Fruit fly (Drosophila melanogaster) whole organism, embryonic: ENCODE results near the gene Gr64d.

Experiments used
- BEAF-32 ChIP-seq: fragments of 200-800 bp; sonication (Bioruptor generic); optimal IDR thresholded peaks from 3 replicates; lab custom pipeline; 2017; ENCODE audit warnings: missing biosample characterization, missing genetic modification characterization, mild to moderate bottlenecking, moderate library complexity, missing genetic modification reagents
- Bteb2 ChIP-seq: fragments of 200-800 bp; sonication (Bioruptor generic); optimal IDR thresholded peaks from 2 replicates; lab custom pipeline; 2016; ENCODE audit warnings: missing biosample characterization, missing genetic modification characterization
- CG11560 ChIP-seq: fragments of 200-800 bp; sonication (Bioruptor generic); IDR thresholded peaks from 3 replicates; pipeline ENCODE4 v1.3.6; 2022; ENCODE audit warnings: missing biosample characterization, missing genetic modification characterization
- CG11723 ChIP-seq: fragments of 200-800 bp; sonication (Bioruptor generic); optimal IDR thresholded peaks from 2 replicates; lab custom pipeline; 2017; ENCODE audit warnings: missing biosample characterization, mild to moderate bottlenecking, missing genetic modification characterization
- CG12391 ChIP-seq: fragments of 200-800 bp; sonication (Bioruptor generic); optimal IDR thresholded peaks from 3 replicates; lab custom pipeline; 2018; ENCODE audit warnings: missing biosample characterization, mild to moderate bottlenecking, missing genetic modification characterization, moderate library complexity
- CG14050 ChIP-seq: fragments of 200-800 bp; sonication (Bioruptor generic); IDR thresholded peaks from 3 replicates; pipeline ENCODE4 v1.3.6; 2022; ENCODE audit warnings: missing biosample characterization, missing genetic modification characterization
- CG14965 ChIP-seq: fragments of 200-800 bp; sonication (Bioruptor generic); optimal IDR thresholded peaks from 2 replicates; lab custom pipeline; 2016; ENCODE audit warnings: missing biosample characterization, missing genetic modification characterization, borderline replicate concordance
- CG15514 ChIP-seq: fragments of 200-800 bp; sonication (Bioruptor generic); optimal IDR thresholded peaks from 3 replicates; lab custom pipeline; 2017; ENCODE audit warnings: missing biosample characterization, missing genetic modification characterization, mild to moderate bottlenecking, moderate library complexity, missing genetic modification reagents
- CG15601 ChIP-seq: fragments of 200-800 bp; sonication (Bioruptor generic); optimal IDR thresholded peaks from 3 replicates; lab custom pipeline; 2019; ENCODE audit warnings: missing biosample characterization, mild to moderate bottlenecking, missing genetic modification characterization, moderate library complexity
- CG16813 ChIP-seq: fragments of 200-800 bp; sonication (Bioruptor generic); IDR thresholded peaks from 3 replicates; pipeline ENCODE4 v1.3.6; 2022; ENCODE audit warnings: missing biosample characterization, missing genetic modification characterization; ENCODE audit not compliant: partially characterized antibody
- CG17568 ChIP-seq: fragments of 200-800 bp; sonication (Bioruptor generic); optimal IDR thresholded peaks from 2 replicates; lab custom pipeline; 2018; ENCODE audit warnings: missing biosample characterization, mild to moderate bottlenecking, missing genetic modification characterization, moderate library complexity
- CG2129 ChIP-seq: fragments of 200-800 bp; sonication (Bioruptor generic); IDR thresholded peaks from 2 replicates; pipeline ENCODE4 v1.3.6; 2022; ENCODE audit warnings: missing biosample characterization, missing genetic modification characterization; ENCODE audit not compliant: partially characterized antibody
- CG34376 ChIP-seq: fragments of 200-800 bp; sonication (Bioruptor generic); optimal IDR thresholded peaks from 2 replicates; lab custom pipeline; 2018; ENCODE audit warnings: missing biosample characterization, mild to moderate bottlenecking, missing genetic modification characterization
- CG3726 ChIP-seq: fragments of 200-800 bp; sonication (Bioruptor generic); IDR thresholded peaks from 3 replicates; pipeline ENCODE4, ENCODE4 v1.3.6; 2022; ENCODE audit warnings: missing biosample characterization, missing genetic modification characterization
- CG6654 ChIP-seq: fragments of 200-800 bp; sonication (Bioruptor generic); optimal IDR thresholded peaks from 2 replicates; lab custom pipeline; 2017; ENCODE audit warnings: missing biosample characterization, mild to moderate bottlenecking, missing genetic modification characterization
- CG8359 ChIP-seq: fragments of 200-800 bp; sonication (Bioruptor generic); optimal IDR thresholded peaks from 2 replicates; lab custom pipeline; 2017; ENCODE audit warnings: missing biosample characterization, mild to moderate bottlenecking, missing genetic modification characterization, borderline replicate concordance
- CG9817 ChIP-seq: fragments of 200-800 bp; sonication (Bioruptor generic); optimal IDR thresholded peaks from 2 replicates; lab custom pipeline; 2018; ENCODE audit warnings: missing biosample characterization, mild to moderate bottlenecking, missing genetic modification characterization, moderate library complexity
- CHES-1-like ChIP-seq: fragments of 200-800 bp; sonication (Bioruptor generic); optimal IDR thresholded peaks from 2 replicates; lab custom pipeline; 2016; ENCODE audit warnings: missing biosample characterization, missing genetic modification characterization
- Deaf1 ChIP-seq: fragments of 200-800 bp; optimal IDR thresholded peaks from 3 replicates; lab custom pipeline; 2019; ENCODE audit warnings: missing biosample characterization, mild to moderate bottlenecking, missing genetic modification characterization, moderate library complexity
- Ets97D ChIP-seq: fragments of 200-800 bp; sonication (Bioruptor generic); optimal IDR thresholded peaks from 3 replicates; lab custom pipeline; 2016; ENCODE audit warnings: missing biosample characterization, missing genetic modification characterization
- Fer1 ChIP-seq: fragments of 200-800 bp; sonication (Bioruptor generic); optimal IDR thresholded peaks from 2 replicates; lab custom pipeline; 2017; ENCODE audit warnings: missing biosample characterization, mild to moderate bottlenecking, missing genetic modification characterization
- HHEX ChIP-seq: fragments of 200-800 bp; sonication (Bioruptor generic); optimal IDR thresholded peaks from 3 replicates; lab custom pipeline; 2017; ENCODE audit warnings: missing biosample characterization, mild to moderate bottlenecking, missing genetic modification characterization, missing genetic modification reagents
- HLH54F ChIP-seq: fragments of 200-800 bp; sonication (Bioruptor generic); optimal IDR thresholded peaks from 3 replicates; lab custom pipeline; 2016; ENCODE audit warnings: missing biosample characterization, missing genetic modification characterization
- Kr ChIP-seq: fragments of 200-800 bp; sonication (Bioruptor generic); optimal IDR thresholded peaks from 2 replicates; lab custom pipeline; 2017; ENCODE audit warnings: missing biosample characterization, mild to moderate bottlenecking, missing genetic modification characterization
- MTF-1 ChIP-seq: fragments of 200-800 bp; sonication (Bioruptor generic); optimal IDR thresholded peaks from 2 replicates; lab custom pipeline; 2018; ENCODE audit warnings: missing biosample characterization, mild to moderate bottlenecking, missing genetic modification characterization, borderline replicate concordance
- Mad ChIP-seq: fragments of 200-800 bp; sonication (Bioruptor generic); optimal IDR thresholded peaks from 2 replicates; lab custom pipeline; 2016; ENCODE audit warnings: missing biosample characterization, missing genetic modification characterization
- Max ChIP-seq: fragments of 200-800 bp; sonication (Bioruptor generic); optimal IDR thresholded peaks from 2 replicates; lab custom pipeline; 2016; ENCODE audit warnings: missing biosample characterization, mild to moderate bottlenecking, missing genetic modification characterization
- Xrp1 ChIP-seq: fragments of 200-800 bp; sonication (Bioruptor generic); IDR thresholded peaks from 2 replicates; pipeline ENCODE4 v1.3.6; 2022; ENCODE audit warnings: missing biosample characterization, missing genetic modification characterization
- bab2 ChIP-seq: fragments of 200-800 bp; sonication (Bioruptor generic); optimal IDR thresholded peaks from 2 replicates; lab custom pipeline; 2016; ENCODE audit warnings: missing biosample characterization, missing genetic modification characterization
- chinmo ChIP-seq: fragments of 200-800 bp; sonication (Bioruptor generic); IDR thresholded peaks from 4 replicates; pipeline ENCODE4 v1.3.6; 2022; ENCODE audit warnings: missing biosample characterization, missing genetic modification characterization; ENCODE audit not compliant: partially characterized antibody
- ci ChIP-seq: fragments of 200-800 bp; sonication (Bioruptor generic); IDR thresholded peaks from 3 replicates; pipeline ENCODE4 v1.3.6; 2022; ENCODE audit warnings: missing biosample characterization, missing genetic modification characterization
- corto ChIP-seq: fragments of 200-800 bp; sonication (Bioruptor generic); optimal IDR thresholded peaks from 2 replicates; lab custom pipeline; 2016; ENCODE audit warnings: missing biosample characterization, mild to moderate bottlenecking, missing genetic modification characterization, moderate library complexity
- crol ChIP-seq: fragments of 200-800 bp; sonication (Bioruptor generic); IDR thresholded peaks from 2 replicates; pipeline ENCODE4 v1.3.6; 2022; ENCODE audit warnings: missing biosample characterization, missing genetic modification characterization
- danr ChIP-seq: fragments of 200-800 bp; sonication (Bioruptor generic); IDR thresholded peaks from 2 replicates; pipeline ENCODE4 v1.3.6; 2022; ENCODE audit warnings: missing biosample characterization, missing genetic modification characterization
- dmrt99B ChIP-seq: fragments of 200-800 bp; sonication (Bioruptor generic); optimal IDR thresholded peaks from 2 replicates; lab custom pipeline; 2018; ENCODE audit warnings: missing biosample characterization, mild to moderate bottlenecking, missing genetic modification characterization, moderate library complexity
- fd3F ChIP-seq: fragments of 200-800 bp; sonication (Bioruptor generic); optimal IDR thresholded peaks from 2 replicates; lab custom pipeline; 2018; ENCODE audit warnings: missing biosample characterization, mild to moderate bottlenecking, missing genetic modification characterization, moderate library complexity
- insv ChIP-seq, 2 experiments: fragments of 200-800 bp; sonication (Bioruptor generic); optimal IDR thresholded peaks; 3 replicates each; lab custom pipeline; 2016 to 2018; ENCODE audit warnings: missing biosample characterization in 2 of 2, missing genetic modification characterization in 2 of 2
- inv ChIP-seq: fragments of 200-800 bp; sonication (Bioruptor generic); IDR thresholded peaks from 2 replicates; pipeline ENCODE4 v1.3.6; 2022; ENCODE audit warnings: missing biosample characterization, missing genetic modification characterization; ENCODE audit not compliant: partially characterized antibody
- lola ChIP-seq, 3 experiments: fragments of >200 bp in 2 of 3; fragments of 200-800 bp in 1 of 3; sonication (Bioruptor generic) in 1 of 3; optimal IDR thresholded peaks; 2 replicates each; lab custom pipeline; 2017 to 2019; ENCODE audit warnings: missing biosample characterization in 3 of 3, missing genetic modification characterization in 3 of 3, mild to moderate bottlenecking in 1 of 3, moderate library complexity in 1 of 3
- sens ChIP-seq: fragments of 200-800 bp; sonication (Bioruptor generic); peaks from one replicate; lab custom pipeline; 2016; ENCODE audit warnings: missing biosample characterization, missing genetic modification characterization
- slp2 ChIP-seq: fragments of 200-800 bp; sonication (Bioruptor generic); optimal IDR thresholded peaks from 2 replicates; lab custom pipeline; 2016; ENCODE audit warnings: missing biosample characterization, missing genetic modification characterization
- stwl ChIP-seq: fragments of 200-800 bp; sonication (Bioruptor generic); optimal IDR thresholded peaks from 3 replicates; lab custom pipeline; 2018; ENCODE audit warnings: missing biosample characterization, mild to moderate bottlenecking, missing genetic modification characterization, moderate library complexity
- tgo ChIP-seq: fragments of 200-800 bp; sonication (Bioruptor generic); IDR thresholded peaks from 3 replicates; pipeline ENCODE4 v1.3.6; 2022; ENCODE audit warnings: missing biosample characterization, missing genetic modification characterization
- tll ChIP-seq, 2 experiments: fragments of 200-800 bp in 1 of 2; fragments of >200 bp in 1 of 2; sonication (Bioruptor generic) in 1 of 2; optimal IDR thresholded peaks; 2 replicates each; lab custom pipeline; 2017 to 2019; ENCODE audit warnings: missing biosample characterization in 2 of 2, missing genetic modification characterization in 2 of 2, mild to moderate bottlenecking in 1 of 2, moderate library complexity in 1 of 2

Gr64d gene

DNA sequence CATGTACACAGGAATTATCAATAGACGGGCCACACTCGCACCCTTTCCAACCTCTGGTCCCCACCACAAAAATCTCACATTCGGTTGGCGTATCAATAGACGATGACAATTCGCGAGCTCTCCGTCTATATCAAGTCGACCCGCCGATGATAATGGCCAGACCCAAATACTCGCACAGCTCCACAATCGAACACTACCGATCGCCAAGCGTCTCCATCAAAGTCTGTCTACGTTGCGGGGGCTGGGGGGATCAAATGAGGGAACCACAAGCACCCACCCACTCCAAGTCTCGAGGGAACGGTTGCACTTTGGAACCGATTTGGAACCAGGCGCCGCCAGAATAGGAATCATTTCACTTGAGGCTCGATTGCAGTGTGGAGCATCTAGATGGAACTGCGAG, 36.5 kb downstream of the Gr64d start (continued):
- TF ChIP-seq ci = 0 out of 3 replicates have a peak, but pooled peaks have one; percentile 17
- TF ChIP-seq Deaf1 = peak; percentile 58
- no peak for TF ChIP-seq CG6654 (GFP tag; lab: Kevin White, UChicago)
- TF ChIP-seq CG11723 (GFP tag; lab: Kevin White, UChicago) = no peak
- TF ChIP-seq, all 482 proteins: peak for 10

DNA sequence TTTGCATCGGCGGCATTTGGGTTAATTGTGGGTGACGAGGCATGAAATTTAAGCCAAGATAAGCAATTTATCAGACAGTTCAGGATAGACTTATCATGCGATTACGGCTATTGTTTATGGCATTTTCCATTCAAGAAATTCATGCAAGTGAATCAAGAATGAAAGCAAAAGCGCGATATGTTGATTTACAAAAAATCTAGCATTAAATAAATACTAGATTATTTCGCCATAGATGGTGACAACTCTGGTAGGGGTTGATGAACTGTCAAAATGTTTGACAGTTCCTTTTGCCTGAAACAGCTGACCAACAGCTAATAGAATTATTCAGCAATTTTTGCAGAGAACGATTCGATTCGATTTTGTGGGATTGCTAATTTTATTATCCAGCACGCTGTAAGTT, 37.2 kb downstream of the Gr64d start, which contains the start of gene CG32259:
Gene CG32259, plus strand, starts transcription at position 301 of the 400 bp plus-strand sequence.
- TF ChIP-seq Fer1 (GFP tag; lab: Kevin White, UChicago) = no peak
- no peak for TF ChIP-seq CG14965 (GFP tag; lab: Kevin White, UChicago)
- TF ChIP-seq stwl (tag; lab: Kevin White, UChicago) = peak; percentile 84
- TF ChIP-seq Max (GFP tag; lab: Kevin White, UChicago) = no peak
- TF ChIP-seq danr (GFP tag; lab: Robert Waterston, UW) = no peak
- no peak for TF ChIP-seq HLH54F (GFP tag; lab: Kevin White, UChicago)
- no peak for TF ChIP-seq chinmo (GFP tag; lab: Robert Waterston, UW)
- no peak for TF ChIP-seq CG14050
- TF ChIP-seq Kr (GFP tag; lab: Kevin White, UChicago) = no peak

DNA sequence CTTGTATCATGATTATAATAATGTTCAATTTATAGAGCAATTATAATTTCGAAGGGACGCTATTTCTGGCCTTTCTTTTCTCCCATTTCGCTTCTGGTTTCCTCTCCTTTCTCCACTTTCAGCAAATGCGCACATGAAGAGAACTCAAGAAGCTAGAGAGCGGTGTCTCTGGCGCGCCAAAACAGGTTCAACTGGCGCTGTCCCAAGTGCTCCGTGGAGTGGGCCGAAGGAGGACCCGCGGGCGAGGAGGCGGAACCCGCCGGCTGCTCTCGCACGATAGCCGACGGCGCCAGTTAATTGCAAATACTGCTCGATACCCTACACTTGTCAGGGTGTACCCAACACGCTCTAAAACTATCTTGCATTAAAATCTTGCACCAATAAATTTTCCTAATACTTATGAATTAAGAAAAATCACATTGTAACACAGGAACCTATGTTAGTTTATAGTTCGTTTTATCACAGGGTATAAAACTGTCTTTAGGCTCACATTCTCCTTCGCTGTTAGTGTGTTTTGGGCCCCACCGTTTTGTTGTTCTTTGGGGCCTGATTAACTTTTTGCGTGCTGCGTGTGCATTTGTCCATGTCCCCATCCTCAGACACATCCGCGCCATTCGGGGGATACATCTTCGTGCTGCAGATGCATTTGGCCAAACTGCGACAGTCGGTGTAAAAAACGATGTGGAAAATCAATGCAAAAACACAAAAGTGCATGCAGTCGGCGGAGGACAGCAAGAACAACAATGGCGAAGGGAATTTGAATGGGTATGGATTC, 38.5 kb downstream of the Gr64d start:
- TF ChIP-seq CG3726 (GFP tag; lab: Robert Waterston, UW) = peak; percentile 89
- TF ChIP-seq insv (GFP tag; optimal IDR thresholded peaks at IDR 0.05; lab: Kevin White, UChicago) = no peak
- peak; percentile 88 for TF ChIP-seq crol (GFP tag; lab: Robert Waterston, UW)
- TF ChIP-seq bab2 (GFP tag; lab: Kevin White, UChicago) = peak; percentile 33
- TF ChIP-seq BEAF-32 = no peak
- TF ChIP-seq CHES-1-like (GFP tag; lab: Kevin White, UChicago) = peak; percentile 91
- TF ChIP-seq Bteb2 = peak; percentile 76
- no peak for TF ChIP-seq CG16813 (GFP tag; lab: Robert Waterston, UW)
- peak; percentile 82 for TF ChIP-seq CG11560 (tag; lab: Robert Waterston, UW)
- peak; percentile 90 for TF ChIP-seq fd3F (GFP tag; lab: Kevin White, UChicago)
- TF ChIP-seq CG2129 (GFP tag; lab: Robert Waterston, UW) = no peak
- TF ChIP-seq CG12391 (tag; lab: Kevin White, UChicago) = peak; percentile 77
- TF ChIP-seq HHEX = peak; percentile 85
- peak; percentile 81 for TF ChIP-seq Mad (GFP tag; lab: Kevin White, UChicago)
- no peak for TF ChIP-seq tll (GFP tag; optimal IDR thresholded peaks at IDR 0.05; lab: Kevin White, UChicago)
- TF ChIP-seq CG34376 (GFP tag; lab: Kevin White, UChicago) = no peak
- TF ChIP-seq CG8359 (GFP tag; lab: Kevin White, UChicago) = peak; percentile 26
- peak; percentile 89 for TF ChIP-seq danr (GFP tag; lab: Robert Waterston, UW)
- TF ChIP-seq MTF-1 (GFP tag; lab: Kevin White, UChicago) = peak; percentile 73
- TF ChIP-seq slp2 (GFP tag; lab: Kevin White, UChicago) = peak; percentile 87
- TF ChIP-seq corto (GFP tag; lab: Kevin White, UChicago) = peak; percentile 93
- TF ChIP-seq CG9817 (tag; lab: Kevin White, UChicago) = peak; percentile 87
- peak; percentile 94 for TF ChIP-seq tgo (GFP tag; lab: Robert Waterston, UW)
- TF ChIP-seq dmrt99B (tag; lab: Kevin White, UChicago) = peak; percentile 87
- TF ChIP-seq inv (GFP tag; lab: Robert Waterston, UW) = no peak
- peak; percentile 92 for TF ChIP-seq sens
- peak; percentile 90 for TF ChIP-seq Xrp1
- peak; percentile 75 for TF ChIP-seq CG15514 (GFP tag; lab: Kevin White, UChicago)
- TF ChIP-seq Ets97D = peak; percentile 53
- peak; percentile 64 for TF ChIP-seq CG15601
- TF ChIP-seq lola (GFP tag; optimal IDR thresholded peaks at IDR 0.05; lab: Kevin White, UChicago) = peak in 1 of 3 experiments; percentile 25
- no peak for TF ChIP-seq CG17568
